Worm (Caenorhabditis elegans): ENCODE measurements around the gene srd-17.

The srd-17 gene

DNA sequence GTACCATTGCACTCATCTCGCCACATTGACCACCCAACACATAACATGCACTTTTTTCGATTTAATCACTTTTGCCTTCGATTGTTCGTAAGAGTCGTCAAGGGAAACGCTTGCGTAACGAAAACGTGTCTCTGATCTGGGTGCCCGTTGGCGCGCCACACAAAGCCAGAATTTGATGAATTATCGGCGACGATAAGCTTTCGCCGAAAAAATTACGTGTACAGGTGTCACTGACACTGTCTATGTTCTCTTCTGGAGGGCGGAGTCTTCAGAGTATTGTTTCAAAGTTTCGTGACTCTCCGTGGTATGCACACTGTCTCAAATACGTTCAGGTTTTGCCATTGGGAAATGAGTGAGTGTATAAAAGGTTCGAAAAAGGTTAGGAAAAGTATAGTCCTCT, 21.8 kb downstream of the srd-17 start, which contains the start of gene F53F1.4:
TSS of gene F53F1.4 (plus strand) at position 390 of the 400 bp plus-strand sequence.
- TF ChIP-seq nhr-76 (tag; optimal IDR thresholded peaks at IDR 0.05) (no peak), tbx-8 (GFP tag; optimal IDR thresholded peaks at IDR 0.05) (no peak), M03D4.4 (tag; optimal IDR thresholded peaks at IDR 0.05) (no peak), ceh-39 (tag; optimal IDR thresholded peaks at IDR 0.05) (no peak)

DNA sequence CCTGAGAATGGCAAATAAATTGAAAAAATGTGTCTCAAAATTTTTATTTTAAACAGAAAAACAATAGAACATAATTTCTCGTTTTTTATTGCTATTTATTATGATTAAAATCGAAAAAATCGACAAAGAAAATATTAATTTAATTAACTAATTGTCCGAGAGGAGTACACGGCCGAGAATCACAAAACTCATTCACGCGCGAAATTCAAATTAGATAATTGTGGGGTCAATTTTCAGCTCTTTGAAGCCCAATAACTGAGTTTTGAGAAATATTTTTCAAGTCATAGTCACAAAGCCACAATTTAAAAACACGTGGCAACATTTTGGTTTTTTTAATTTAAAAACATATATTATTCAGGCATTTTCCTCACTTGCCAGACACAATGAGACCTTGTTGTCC, 23.4 kb downstream of the srd-17 start:
- TF ChIP-seq snpc-4 (tag; optimal IDR thresholded peaks at IDR 0.05): no peak
- TF ChIP-seq nhr-2 (tag; optimal IDR thresholded peaks at IDR 0.05): no peak
- TF ChIP-seq ces-1 (GFP tag; optimal IDR thresholded peaks at IDR 0.05): peak; percentile 68
- TF ChIP-seq mab-5 (tag; optimal IDR thresholded peaks at IDR 0.05): no peak

DNA sequence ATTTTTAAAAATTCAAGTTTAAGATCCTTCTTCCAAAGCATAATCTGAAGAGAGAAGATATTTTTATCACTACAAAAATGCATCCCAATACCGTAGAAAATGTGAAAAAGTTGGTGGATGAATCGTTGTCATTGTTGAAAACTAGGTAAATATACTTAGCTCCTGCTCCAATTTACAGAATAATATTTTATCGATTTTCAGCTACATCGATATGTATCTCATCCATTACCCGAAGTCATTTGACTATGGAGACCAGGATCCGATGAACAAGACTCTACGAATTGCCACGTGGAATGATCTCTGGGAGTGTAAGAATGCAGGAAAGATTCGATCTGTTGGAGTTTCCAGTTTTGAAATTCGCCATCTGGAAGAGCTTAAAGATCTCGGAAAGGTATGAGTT, 24.1 kb downstream of the srd-17 start:
- TF ChIP-seq nhr-237 (tag; optimal IDR thresholded peaks at IDR 0.05) (no peak), nhr-28 (tag; optimal IDR thresholded peaks at IDR 0.05) (no peak), unc-39 (tag; optimal IDR thresholded peaks at IDR 0.05) (no peak), ceh-39 (tag; optimal IDR thresholded peaks at IDR 0.05) (no peak), nhr-12 (tag; optimal IDR thresholded peaks at IDR 0.05) (no peak), drap-1 (GFP tag; optimal IDR thresholded peaks at IDR 0.05) (no peak), nhr-2 (tag; optimal IDR thresholded peaks at IDR 0.05) (no peak), lsy-2 (tag; optimal IDR thresholded peaks at IDR 0.05) (no peak), sem-2 (GFP tag; optimal IDR thresholded peaks at IDR 0.05) (no peak), elt-1 (tag; optimal IDR thresholded peaks at IDR 0.05; ENCODE audit: borderline replicate concordance, insufficient read depth) (no peak), mab-5 (tag; optimal IDR thresholded peaks at IDR 0.05) (no peak), unc-120 (tag; optimal IDR thresholded peaks at IDR 0.05; ENCODE audit: poor library complexity, severe bottlenecking) (no peak), ceh-43 (GFP tag; optimal IDR thresholded peaks at IDR 0.05) (no peak), lin-32 (GFP tag; optimal IDR thresholded peaks at IDR 0.05) (no peak), flh-1 (GFP tag; optimal IDR thresholded peaks at IDR 0.05) (no peak), blmp-1 (tag; optimal IDR thresholded peaks at IDR 0.05) (no peak), hlh-1 (tag; optimal IDR thresholded peaks at IDR 0.05) (no peak), cnd-1 (tag; optimal IDR thresholded peaks at IDR 0.05) (no peak)

DNA sequence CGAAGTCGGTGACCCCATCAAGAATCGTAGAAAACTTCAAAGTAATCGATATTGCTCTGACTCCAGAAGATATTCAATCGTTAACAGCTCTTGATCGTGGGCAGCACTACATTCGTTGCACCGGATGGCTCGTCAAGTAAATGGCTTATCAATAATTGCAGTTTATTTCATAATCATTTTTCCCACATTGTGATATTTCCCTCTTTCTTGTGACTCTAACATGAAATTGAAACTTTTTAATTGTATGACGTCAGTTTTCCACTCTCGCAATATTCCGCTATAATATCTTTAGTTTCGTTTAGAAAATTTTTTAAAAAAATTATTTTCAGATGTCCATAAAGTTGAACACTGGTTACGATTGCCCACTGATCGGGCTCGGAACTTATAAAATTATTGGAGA, 24.6 kb downstream of the srd-17 start, which contains the start of gene F53F1.3:
TSS of gene F53F1.3 (plus strand) at position 330 of the 400 bp plus-strand sequence.
- TF ChIP-seq elt-1 (tag; optimal IDR thresholded peaks at IDR 0.05; ENCODE audit: borderline replicate concordance, insufficient read depth): no peak
- no peak for TF ChIP-seq unc-120 (tag; optimal IDR thresholded peaks at IDR 0.05; ENCODE audit: poor library complexity, severe bottlenecking)
- TF ChIP-seq nhr-76 (tag; optimal IDR thresholded peaks at IDR 0.05): no peak
- no peak for TF ChIP-seq pha-4 (tag; optimal IDR thresholded peaks at IDR 0.05)
- TF ChIP-seq ztf-11 (tag; optimal IDR thresholded peaks at IDR 0.05): no peak
- TF ChIP-seq snpc-4 (tag; optimal IDR thresholded peaks at IDR 0.05): no peak
- no peak for TF ChIP-seq hlh-1 (tag; optimal IDR thresholded peaks at IDR 0.05)

DNA sequence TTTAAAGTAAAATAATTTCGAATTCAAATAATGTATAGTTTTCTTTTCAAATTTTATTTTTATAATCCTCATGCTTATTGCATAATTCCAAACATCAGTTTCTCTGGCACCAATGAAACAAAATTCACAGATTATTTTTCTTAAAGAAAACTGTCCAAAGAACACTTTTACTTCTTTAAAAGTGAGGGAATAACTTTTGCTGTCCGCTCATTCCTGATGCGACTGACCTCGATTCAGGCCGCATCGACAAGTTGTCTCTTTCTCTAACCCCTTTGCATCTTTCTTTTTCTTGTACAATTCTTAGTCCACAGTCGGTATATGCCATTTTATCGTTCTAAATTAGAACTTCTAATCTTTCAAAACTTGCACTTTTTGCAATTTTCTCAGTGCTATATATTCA, 26.0 kb downstream of the srd-17 start, which contains the start of gene F53F1.2:
TSS of gene F53F1.2 (plus strand) at position 306 of the 400 bp plus-strand sequence.
- TF ChIP-seq flh-1 (GFP tag; optimal IDR thresholded peaks at IDR 0.05): no peak
- TF ChIP-seq blmp-1 (tag; optimal IDR thresholded peaks at IDR 0.05): no peak
- TF ChIP-seq ceh-43 (GFP tag; optimal IDR thresholded peaks at IDR 0.05): no peak
- no peak for TF ChIP-seq ceh-39 (tag; optimal IDR thresholded peaks at IDR 0.05)
- TF ChIP-seq mls-2 (tag; optimal IDR thresholded peaks at IDR 0.05): no peak
- no peak for TF ChIP-seq nhr-2 (tag; optimal IDR thresholded peaks at IDR 0.05)
- no peak for TF ChIP-seq M03D4.4 (tag; optimal IDR thresholded peaks at IDR 0.05)
- TF ChIP-seq ceh-83 (GFP tag; optimal IDR thresholded peaks at IDR 0.05): no peak
- no peak for TF ChIP-seq lin-32 (GFP tag; optimal IDR thresholded peaks at IDR 0.05)
- no peak for TF ChIP-seq snpc-4 (tag; optimal IDR thresholded peaks at IDR 0.05)
- no peak for TF ChIP-seq nhr-237 (tag; optimal IDR thresholded peaks at IDR 0.05)

DNA sequence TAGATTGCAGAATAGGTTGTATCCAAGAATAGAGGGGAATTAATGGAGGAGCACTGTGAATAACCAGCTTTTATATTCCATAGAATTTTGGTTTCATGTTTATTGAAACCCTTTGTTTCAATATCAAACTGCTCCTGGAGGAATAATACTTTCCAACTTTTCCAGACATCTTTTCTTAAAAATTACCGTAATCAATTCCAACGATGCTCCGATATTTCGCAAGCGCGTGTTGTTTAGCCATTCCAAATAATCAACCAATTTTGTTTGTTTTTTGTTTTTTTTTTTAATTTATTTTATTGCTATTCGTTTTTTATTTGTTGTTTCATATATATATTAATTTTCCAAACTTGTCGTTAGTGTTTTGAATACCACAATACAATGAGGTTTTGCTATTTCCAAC, 26.5 kb downstream of the srd-17 start, which contains the start of gene cutl-1:
TSS of gene cutl-1 (minus strand) at position 83 of the 400 bp plus-strand sequence.
- no peak for TF ChIP-seq unc-62 (GFP tag; optimal IDR thresholded peaks at IDR 0.05)
- TF ChIP-seq ceh-39 (tag; optimal IDR thresholded peaks at IDR 0.05): no peak
- peak; percentile 4 for TF ChIP-seq lsy-2 (tag; optimal IDR thresholded peaks at IDR 0.05)
- TF ChIP-seq unc-39 (tag; optimal IDR thresholded peaks at IDR 0.05): no peak
